Worm (Caenorhabditis elegans) whole organism, young adult: Measurements from ENCODE around the gene F14H3.4.

Experiments
- F39B2.1 ChIP-seq: fragments of 200-800 bp; sonication (Bioruptor generic); IDR thresholded peaks from 2 replicates; pipeline ENCODE4 v1.3.6; 2022; ENCODE audit warnings: missing genetic modification reagents, missing genetic modification characterization, missing compliant biosample characterization
- F55B11.4 ChIP-seq: sonication (generic microtip); optimal IDR thresholded peaks from 2 replicates; lab custom pipeline; 2016; ENCODE audit warnings: missing compliant biosample characterization, missing genetic modification characterization, borderline replicate concordance; ENCODE audit not compliant: insufficient read depth
- K12H6.12 ChIP-seq: fragments of 200-800 bp; sonication (Bioruptor generic); optimal IDR thresholded peaks from 2 replicates; lab custom pipeline; 2018; ENCODE audit warnings: mild to moderate bottlenecking, missing genetic modification characterization, missing compliant biosample characterization
- Y95B8A.8 ChIP-seq: fragments of 200-800 bp; sonication (Bioruptor generic); IDR thresholded peaks from 2 replicates; pipeline ENCODE4 v1.3.6; 2022; ENCODE audit warnings: missing genetic modification reagents, missing genetic modification characterization, missing compliant biosample characterization
- aptf-2 ChIP-seq: fragments of 200-800 bp; sonication (Bioruptor generic); conservative IDR thresholded peaks from 2 replicates; pipeline ENCODE4 v1.3.6; 2022; ENCODE audit warnings: missing genetic modification reagents, missing genetic modification characterization, missing compliant biosample characterization
- aptf-3 ChIP-seq: fragments of 200-800 bp; sonication (Bioruptor generic); IDR thresholded peaks from 2 replicates; pipeline ENCODE4 v1.3.6; 2022; ENCODE audit warnings: missing genetic modification characterization, missing compliant biosample characterization
- ceh-27 ChIP-seq: fragments of 200-800 bp; sonication (Bioruptor generic); optimal IDR thresholded peaks from 2 replicates; lab custom pipeline; 2018; ENCODE audit warnings: mild to moderate bottlenecking, missing genetic modification characterization, moderate library complexity, missing compliant biosample characterization
- chd-7 ChIP-seq: sonication (generic microtip); optimal IDR thresholded peaks from 2 replicates; lab custom pipeline; 2016; ENCODE audit warnings: mild to moderate bottlenecking, missing genetic modification characterization, moderate library complexity, missing compliant biosample characterization
- die-1 ChIP-seq: sonication (generic microtip); optimal IDR thresholded peaks from 2 replicates; lab custom pipeline; 2016; ENCODE audit warnings: missing genotype, mild to moderate bottlenecking, missing genetic modification characterization, missing compliant biosample characterization
- dox-1 ChIP-seq: fragments of 200-800 bp; sonication (Bioruptor generic); IDR thresholded peaks from 2 replicates; pipeline ENCODE4 v1.3.6; 2022; ENCODE audit warnings: missing genetic modification reagents, missing genetic modification characterization, missing compliant biosample characterization
- efl-1 ChIP-seq: fragments of 150-350 bp; optimal IDR thresholded peaks from 2 replicates; lab custom pipeline; 2014; ENCODE audit warnings: missing biosample characterization, missing genetic modification reagents, missing genetic modification characterization
- egrh-3 ChIP-seq: fragments of 200-800 bp; sonication (Bioruptor generic); IDR thresholded peaks from 2 replicates; pipeline ENCODE4 v1.3.6; 2022; ENCODE audit warnings: missing genetic modification reagents, missing genetic modification characterization, missing compliant biosample characterization
- ekl-4 ChIP-seq: fragments of 200-800 bp; sonication (Bioruptor generic); IDR thresholded peaks from 2 replicates; pipeline ENCODE4 v1.3.6; 2022; ENCODE audit warnings: missing genetic modification reagents, missing genetic modification characterization, missing compliant biosample characterization
- hmg-1.2 ChIP-seq: fragments of 200-800 bp; sonication (Bioruptor generic); IDR thresholded peaks from 2 replicates; pipeline ENCODE4 v1.3.6; 2022; ENCODE audit warnings: missing genetic modification reagents, missing genetic modification characterization, missing compliant biosample characterization
- hsf-1 ChIP-seq: fragments of 200-800 bp; sonication (Bioruptor generic); IDR thresholded peaks from 2 replicates; pipeline ENCODE4 v1.3.6; 2022; ENCODE audit warnings: missing genetic modification reagents, missing genetic modification characterization, missing compliant biosample characterization
- lin-26 ChIP-seq: fragments of 200-800 bp; sonication (Bioruptor generic); IDR thresholded peaks from 2 replicates; pipeline ENCODE4 v1.3.6; 2022; ENCODE audit warnings: missing genetic modification reagents, missing genetic modification characterization, missing compliant biosample characterization
- madf-10 ChIP-seq: sonication (generic microtip); optimal IDR thresholded peaks from 2 replicates; lab custom pipeline; 2016; ENCODE audit warnings: mild to moderate bottlenecking, missing genetic modification characterization, missing compliant biosample characterization
- madf-6 ChIP-seq: fragments of 200-800 bp; sonication (Bioruptor generic); IDR thresholded peaks from 2 replicates; pipeline ENCODE4 v1.3.6; 2022; ENCODE audit warnings: missing genetic modification reagents, missing genetic modification characterization, missing compliant biosample characterization
- mcd-1 ChIP-seq: fragments of 200-800 bp; sonication (Bioruptor generic); IDR thresholded peaks from 2 replicates; pipeline ENCODE4 v1.3.6; 2022; ENCODE audit warnings: missing genetic modification reagents, missing genetic modification characterization, missing compliant biosample characterization
- nfyb-1 ChIP-seq: fragments of 200-800 bp; sonication (Bioruptor generic); IDR thresholded peaks from 2 replicates; pipeline ENCODE4 v1.3.6; 2022; ENCODE audit warnings: missing genetic modification reagents, missing genetic modification characterization, missing compliant biosample characterization
- nhr-120 ChIP-seq: fragments of 200-800 bp; sonication (Bioruptor generic); IDR thresholded peaks from 2 replicates; pipeline ENCODE4 v1.3.6; 2022; ENCODE audit warnings: missing genetic modification characterization, missing compliant biosample characterization
- nhr-80 ChIP-seq: sonication (generic microtip); optimal IDR thresholded peaks from 2 replicates; lab custom pipeline; 2016; ENCODE audit warnings: missing genetic modification characterization, missing compliant biosample characterization
- pbrm-1 ChIP-seq: fragments of 200-800 bp; sonication (Bioruptor generic); IDR thresholded peaks from 2 replicates; pipeline ENCODE4 v1.3.6; 2022; ENCODE audit warnings: missing genetic modification reagents, missing genetic modification characterization, missing compliant biosample characterization
- xnd-1 ChIP-seq: sonication (generic microtip); optimal IDR thresholded peaks from 2 replicates; lab custom pipeline; 2016; ENCODE audit warnings: missing genotype, missing genetic modification reagents, missing genetic modification characterization, missing compliant biosample characterization
- zfh-2 ChIP-seq: fragments of 200-800 bp; sonication (Bioruptor generic); conservative IDR thresholded peaks from 2 replicates; pipeline ENCODE4 v1.3.6; 2022; ENCODE audit warnings: missing genetic modification reagents, missing genetic modification characterization, missing compliant biosample characterization
- ztf-3 ChIP-seq: fragments of 200-800 bp; sonication (Bioruptor generic); optimal IDR thresholded peaks from 2 replicates; lab custom pipeline; 2018; ENCODE audit warnings: mild to moderate bottlenecking, missing genetic modification characterization, missing compliant biosample characterization

F14H3.4 gene

ce11 chrV:16041925-16042742 lies 12.7 kb downstream of the F14H3.4 start, which contains the start of the genes his-2 and his-1:
Gene his-2, minus strand, starts transcription at chrV:16042283.
Gene his-1, plus strand, starts transcription at chrV:16042520.
- TF ChIP-seq nfyb-1 (GFP tag; lab: Robert Waterston, UW) (0 out of 2 replicates have a peak, but pooled peaks have one; percentile 9), egrh-3 (GFP tag; lab: Robert Waterston, UW) (peak; percentile 63; the same call in 1 of the 2 replicates), zfh-2 (GFP tag; lab: Robert Waterston, UW) (peak; percentile 58; the same call in 1 of the 2 replicates), hsf-1 (GFP tag; lab: Robert Waterston, UW) (0 out of 2 replicates have a peak, but pooled peaks have one; percentile 35)

ce11 chrV:16041412-16041811 lies 13.5 kb downstream of the F14H3.4 start:
- no peak for TF ChIP-seq die-1
- TF ChIP-seq K12H6.12: no peak
- TF ChIP-seq ceh-27 (GFP tag; lab: Kevin White, UChicago): no peak
- TF ChIP-seq F55B11.4 (tag; lab: Kevin White, UChicago): no peak
- TF ChIP-seq efl-1 (GFP tag; lab: Kevin White, UChicago): no peak
- TF ChIP-seq xnd-1 (tag; lab: Kevin White, UChicago): no peak
- TF ChIP-seq nhr-120 (GFP tag; lab: Robert Waterston, UW): no peak
- TF ChIP-seq Y95B8A.8 (GFP tag; lab: Robert Waterston, UW): no peak
- TF ChIP-seq chd-7 (tag; lab: Kevin White, UChicago): no peak
- TF ChIP-seq madf-10: no peak
- no peak for TF ChIP-seq ztf-3 (GFP tag; lab: Kevin White, UChicago)
- no peak for TF ChIP-seq aptf-2 (GFP tag; lab: Robert Waterston, UW)

- peak; percentile 31; the same call in 1 of the 2 replicates for TF ChIP-seq ekl-4 (GFP tag; lab: Robert Waterston, UW)
Measured at ce11 chrV:16040848-16041247, 14.0 kb downstream of the F14H3.4 start.

ce11 chrV:16040140-16040827 lies 14.6 kb downstream of the F14H3.4 start, which contains the start of the genes his-4 and his-3:
Gene his-4, minus strand, starts transcription at chrV:16040515.
Gene his-3, plus strand, starts transcription at chrV:16040808.
- TF ChIP-seq dox-1 (0 out of 2 replicates have a peak, but pooled peaks have one; percentile 15), hsf-1 (GFP tag; lab: Robert Waterston, UW) (0 out of 2 replicates have a peak, but pooled peaks have one; percentile 15), pbrm-1 (GFP tag; lab: Robert Waterston, UW) (peak; percentile 31), hmg-1.2 (GFP tag; lab: Robert Waterston, UW) (peak; percentile 10; the same call in 1 of the 2 replicates), nhr-80 (peak; percentile 17), F39B2.1 (GFP tag; lab: Robert Waterston, UW) (peak; percentile 88; the same call in 1 of the 2 replicates), mcd-1 (GFP tag; lab: Robert Waterston, UW) (0 out of 2 replicates have a peak, but pooled peaks have one; percentile 13)
- TF ChIP-seq, all 124 proteins: peak for 7; not testable (repeated sequence) for 117

- 0 out of 2 replicates have a peak, but pooled peaks have one; percentile 15 for TF ChIP-seq madf-6 (GFP tag; lab: Robert Waterston, UW)
- peak; percentile 97 for TF ChIP-seq aptf-2 (GFP tag; lab: Robert Waterston, UW)
- no peak for TF ChIP-seq lin-26 (GFP tag; lab: Robert Waterston, UW)
- TF ChIP-seq aptf-3 (GFP tag; lab: Robert Waterston, UW): 0 out of 2 replicates have a peak, but pooled peaks have one; percentile 65
Measured at ce11 chrV:16036166-16036565, 18.7 kb downstream of the F14H3.4 start, which contains the start of gene T10C6.10. Gene T10C6.10, plus strand, starts transcription at chrV:16036413.
